Worm (Caenorhabditis elegans) whole organism, young adult: ENCODE measurements around the gene C47E8.11.

ENCODE experiments used
- B0019.2 ChIP-seq: fragments of 200-800 bp; sonication (Bioruptor generic); conservative IDR thresholded peaks from 2 replicates; pipeline ENCODE4 v1.3.6; 2022; ENCODE audit warnings: missing genetic modification reagents, missing genetic modification characterization, missing compliant biosample characterization
- B0035.1 ChIP-seq: sonication (generic microtip); optimal IDR thresholded peaks from 2 replicates; lab custom pipeline; 2016; ENCODE audit warnings: missing genetic modification characterization, mild to moderate bottlenecking, missing compliant biosample characterization, missing genotype, missing genetic modification reagents
- B0336.3 ChIP-seq: fragments of 200-800 bp; sonication (Bioruptor generic); IDR thresholded peaks from 2 replicates; pipeline ENCODE4 v1.3.6; 2022; ENCODE audit warnings: missing genetic modification characterization, missing compliant biosample characterization
- D2030.7 ChIP-seq: fragments of 200-800 bp; sonication (Bioruptor generic); IDR thresholded peaks from 2 replicates; pipeline ENCODE4 v1.3.6; 2022; ENCODE audit warnings: missing genetic modification reagents, missing genetic modification characterization, missing compliant biosample characterization
- F33H1.4 ChIP-seq: fragments of 200-800 bp; sonication (Bioruptor generic); IDR thresholded peaks from 2 replicates; pipeline ENCODE4 v1.3.6; 2022; ENCODE audit warnings: missing genetic modification reagents, missing genetic modification characterization, missing compliant biosample characterization
- F49E8.2 ChIP-seq: sonication (generic microtip); optimal IDR thresholded peaks from 3 replicates; lab custom pipeline; 2017; ENCODE audit warnings: missing genetic modification characterization, mild to moderate bottlenecking, missing compliant biosample characterization, antibody characterized with exemption, moderate library complexity; ENCODE audit not compliant: insufficient read depth
- F57A8.1 ChIP-seq: fragments of 200-800 bp; sonication (Bioruptor generic); optimal IDR thresholded peaks from 2 replicates; lab custom pipeline; 2018; ENCODE audit warnings: mild to moderate bottlenecking, missing genetic modification characterization, moderate library complexity, missing compliant biosample characterization
- T07F8.4 ChIP-seq: sonication (generic microtip); optimal IDR thresholded peaks from 2 replicates; lab custom pipeline; 2016; ENCODE audit warnings: mild to moderate bottlenecking, missing genetic modification characterization, moderate library complexity, missing compliant biosample characterization
- Y53F4B.3 ChIP-seq: fragments of 200-800 bp; sonication (Bioruptor generic); IDR thresholded peaks from 2 replicates; pipeline ENCODE4 v1.3.6; 2022; ENCODE audit warnings: missing genetic modification reagents, missing genetic modification characterization, missing compliant biosample characterization
- Y95B8A.8 ChIP-seq: fragments of 200-800 bp; sonication (Bioruptor generic); IDR thresholded peaks from 2 replicates; pipeline ENCODE4 v1.3.6; 2022; ENCODE audit warnings: missing genetic modification reagents, missing genetic modification characterization, missing compliant biosample characterization
- akir-1 ChIP-seq: fragments of 200-800 bp; sonication (Bioruptor generic); optimal IDR thresholded peaks from 2 replicates; lab custom pipeline; 2018; ENCODE audit warnings: mild to moderate bottlenecking, missing genetic modification characterization, moderate library complexity, missing compliant biosample characterization
- atf-7 ChIP-seq: sonication (generic microtip); optimal IDR thresholded peaks from 2 replicates; lab custom pipeline; 2017; ENCODE audit warnings: mild to moderate bottlenecking, missing genetic modification characterization, missing compliant biosample characterization
- attf-5 ChIP-seq: fragments of 200-800 bp; sonication (Bioruptor generic); optimal IDR thresholded peaks from 2 replicates; lab custom pipeline; 2018; ENCODE audit warnings: mild to moderate bottlenecking, missing genetic modification characterization, missing compliant biosample characterization
- bed-2 ChIP-seq: fragments of 200-800 bp; sonication (Bioruptor generic); IDR thresholded peaks from 2 replicates; pipeline ENCODE4 v1.3.6; 2022; ENCODE audit warnings: missing genetic modification reagents, missing genetic modification characterization, missing compliant biosample characterization
- cebp-1 ChIP-seq, 2 experiments: fragments of 200-800 bp in 1 of 2; sonication (Bioruptor generic) in 1 of 2; sonication (generic microtip) in 1 of 2; IDR thresholded peaks in 1 of 2; optimal IDR thresholded peaks in 1 of 2; 2 replicates each; pipeline versions ENCODE4 v1.3.6 to Lab custom; 2017 to 2022; ENCODE audit warnings: missing compliant biosample characterization in 2 of 2, missing genetic modification characterization in 2 of 2, mild to moderate bottlenecking in 1 of 2, missing genetic modification reagents in 1 of 2, moderate library complexity in 1 of 2
- cebp-2 ChIP-seq: fragments of 200-800 bp; sonication (Bioruptor generic); IDR thresholded peaks from 2 replicates; pipeline ENCODE4 v1.3.6; 2022; ENCODE audit warnings: missing genetic modification characterization, missing compliant biosample characterization
- ceh-40 ChIP-seq: fragments of 200-800 bp; sonication (Bioruptor generic); IDR thresholded peaks from 2 replicates; pipeline ENCODE4 v1.3.6; 2022; ENCODE audit warnings: missing genetic modification characterization, missing compliant biosample characterization
- ceh-91 ChIP-seq: fragments of 200-800 bp; sonication (Bioruptor generic); IDR thresholded peaks from 2 replicates; pipeline ENCODE4 v1.3.6; 2022; ENCODE audit warnings: missing genetic modification reagents, missing genetic modification characterization, missing compliant biosample characterization
- chd-7 ChIP-seq: sonication (generic microtip); optimal IDR thresholded peaks from 2 replicates; lab custom pipeline; 2016; ENCODE audit warnings: mild to moderate bottlenecking, missing genetic modification characterization, moderate library complexity, missing compliant biosample characterization
- efl-1 ChIP-seq: fragments of 150-350 bp; optimal IDR thresholded peaks from 2 replicates; lab custom pipeline; 2014; ENCODE audit warnings: missing biosample characterization, missing genetic modification reagents, missing genetic modification characterization
- egl-18 ChIP-seq: fragments of 200-800 bp; sonication (Bioruptor generic); IDR thresholded peaks from 2 replicates; pipeline ENCODE4 v1.3.6; 2022; ENCODE audit warnings: missing genetic modification reagents, missing genetic modification characterization, missing compliant biosample characterization
- egl-44 ChIP-seq: fragments of 200-800 bp; sonication (Bioruptor generic); IDR thresholded peaks from 2 replicates; pipeline ENCODE4 v1.3.6; 2022; ENCODE audit warnings: missing genetic modification reagents, missing genetic modification characterization, missing compliant biosample characterization
- hmg-1.2 ChIP-seq: fragments of 200-800 bp; sonication (Bioruptor generic); IDR thresholded peaks from 2 replicates; pipeline ENCODE4 v1.3.6; 2022; ENCODE audit warnings: missing genetic modification reagents, missing genetic modification characterization, missing compliant biosample characterization
- hmg-20 ChIP-seq: fragments of 200-800 bp; sonication (Bioruptor generic); IDR thresholded peaks from 2 replicates; pipeline ENCODE4 v1.3.6; 2022; ENCODE audit warnings: missing genetic modification reagents, missing genetic modification characterization, missing compliant biosample characterization
- lin-35 ChIP-seq, 3 experiments: fragments of 150-350 bp in 2 of 3; sonication (generic microtip) in 1 of 3; optimal IDR thresholded peaks; 2 replicates each; lab custom pipeline; 2014 to 2018; ENCODE audit warnings: missing biosample characterization in 3 of 3, missing genetic modification characterization in 3 of 3, missing genetic modification reagents in 3 of 3
- lir-1 ChIP-seq: fragments of 200-800 bp; sonication (Bioruptor generic); conservative IDR thresholded peaks from 2 replicates; pipeline ENCODE4 v1.3.6; 2022; ENCODE audit warnings: missing genetic modification reagents, missing genetic modification characterization, missing compliant biosample characterization
- lsl-1 ChIP-seq: fragments of 200-800 bp; sonication (Bioruptor generic); optimal IDR thresholded peaks from 2 replicates; lab custom pipeline; 2018; ENCODE audit warnings: mild to moderate bottlenecking, missing genetic modification characterization, moderate library complexity, missing compliant biosample characterization
- madf-10 ChIP-seq: sonication (generic microtip); optimal IDR thresholded peaks from 2 replicates; lab custom pipeline; 2016; ENCODE audit warnings: mild to moderate bottlenecking, missing genetic modification characterization, missing compliant biosample characterization
- mcd-1 ChIP-seq: fragments of 200-800 bp; sonication (Bioruptor generic); IDR thresholded peaks from 2 replicates; pipeline ENCODE4 v1.3.6; 2022; ENCODE audit warnings: missing genetic modification reagents, missing genetic modification characterization, missing compliant biosample characterization
- mes-4 ChIP-seq: sonication (generic microtip); optimal IDR thresholded peaks from 2 replicates; lab custom pipeline; 2016; ENCODE audit warnings: missing genotype, missing genetic modification characterization, missing compliant biosample characterization
- nfyb-1 ChIP-seq: fragments of 200-800 bp; sonication (Bioruptor generic); IDR thresholded peaks from 2 replicates; pipeline ENCODE4 v1.3.6; 2022; ENCODE audit warnings: missing genetic modification reagents, missing genetic modification characterization, missing compliant biosample characterization
- nhr-179 ChIP-seq: sonication (generic microtip); optimal IDR thresholded peaks from 2 replicates; lab custom pipeline; 2016; ENCODE audit warnings: mild to moderate bottlenecking, missing genetic modification characterization, missing compliant biosample characterization
- nhr-27 ChIP-seq: fragments of 200-800 bp; sonication (Bioruptor generic); optimal IDR thresholded peaks from 2 replicates; lab custom pipeline; 2018; ENCODE audit warnings: mild to moderate bottlenecking, missing genetic modification characterization, moderate library complexity, missing compliant biosample characterization
- nhr-80 ChIP-seq: sonication (generic microtip); optimal IDR thresholded peaks from 2 replicates; lab custom pipeline; 2016; ENCODE audit warnings: missing genetic modification characterization, missing compliant biosample characterization
- snpc-1.1 ChIP-seq: sonication (generic microtip); optimal IDR thresholded peaks from 2 replicates; lab custom pipeline; 2017; ENCODE audit warnings: missing genetic modification characterization, mild to moderate bottlenecking, missing compliant biosample characterization, antibody characterized with exemption, moderate library complexity, missing genotype, missing genetic modification reagents; ENCODE audit not compliant: insufficient read depth
- snpc-3.4 ChIP-seq: sonication (generic microtip); optimal IDR thresholded peaks from 2 replicates; lab custom pipeline; 2017; ENCODE audit warnings: missing genetic modification characterization, mild to moderate bottlenecking, missing compliant biosample characterization, antibody characterized with exemption, moderate library complexity, missing genotype, missing genetic modification reagents
- sptf-2 ChIP-seq: fragments of 200-800 bp; sonication (Bioruptor generic); optimal IDR thresholded peaks from 2 replicates; lab custom pipeline; 2018; ENCODE audit warnings: mild to moderate bottlenecking, missing genetic modification characterization, missing compliant biosample characterization
- xnd-1 ChIP-seq: sonication (generic microtip); optimal IDR thresholded peaks from 2 replicates; lab custom pipeline; 2016; ENCODE audit warnings: missing genotype, missing genetic modification reagents, missing genetic modification characterization, missing compliant biosample characterization
- zfh-2 ChIP-seq: fragments of 200-800 bp; sonication (Bioruptor generic); conservative IDR thresholded peaks from 2 replicates; pipeline ENCODE4 v1.3.6; 2022; ENCODE audit warnings: missing genetic modification reagents, missing genetic modification characterization, missing compliant biosample characterization
- ztf-18 ChIP-seq: sonication (generic microtip); optimal IDR thresholded peaks from 2 replicates; lab custom pipeline; 2016; ENCODE audit warnings: missing genotype, mild to moderate bottlenecking, missing genetic modification characterization, missing compliant biosample characterization
- ztf-26 ChIP-seq: sonication (generic microtip); optimal IDR thresholded peaks from 2 replicates; lab custom pipeline; 2017; ENCODE audit warnings: missing genetic modification characterization, missing compliant biosample characterization
- ztf-6 ChIP-seq: fragments of 200-800 bp; sonication (Bioruptor generic); IDR thresholded peaks from 2 replicates; pipeline ENCODE4 v1.3.6; 2022; ENCODE audit warnings: missing genetic modification reagents, missing genetic modification characterization, missing compliant biosample characterization

Gene C47E8.11

DNA sequence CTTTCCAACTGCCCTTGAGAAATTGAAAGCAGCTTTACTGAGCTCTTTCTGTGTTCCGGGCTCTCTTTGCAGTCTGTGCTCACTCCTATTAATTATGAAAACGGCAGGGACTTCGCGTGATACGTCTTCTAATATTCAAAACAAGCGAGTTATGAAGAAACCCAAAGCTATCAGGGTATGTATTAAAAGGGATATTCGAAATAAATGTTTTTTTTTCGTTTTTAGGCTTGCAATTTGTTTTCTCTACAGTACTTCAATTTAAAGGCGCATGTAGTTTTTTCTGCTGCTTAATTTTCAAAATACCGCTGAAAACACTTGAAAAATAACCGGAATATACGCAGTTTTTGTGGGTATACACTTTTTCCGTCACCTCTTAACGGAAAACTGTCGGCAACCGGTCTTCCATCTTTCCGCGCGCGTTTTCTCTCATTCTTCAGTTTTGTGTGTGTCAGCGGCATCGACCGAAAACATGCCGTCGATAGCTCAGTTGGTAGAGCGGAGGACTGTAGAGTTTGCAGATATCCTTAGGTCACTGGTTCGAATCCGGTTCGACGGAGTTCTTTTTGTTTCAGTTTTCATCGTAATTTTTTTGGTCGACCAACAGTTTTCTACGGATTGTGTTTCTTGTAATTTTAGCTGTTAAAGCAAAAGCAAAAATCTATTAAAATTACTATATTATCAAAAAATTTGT, 789 bp downstream of the C47E8.11 start, which contains the start of gene gasr-8 (continued):
- peak; percentile 73 for TF ChIP-seq lsl-1 (GFP tag; lab: Kevin White, UChicago)
- no peak for TF ChIP-seq lin-35 (GFP tag; optimal IDR thresholded peaks at IDR 0.05; lab: Kevin White, UChicago)
- no peak for TF ChIP-seq akir-1 (GFP tag; lab: Kevin White, UChicago)
- TF ChIP-seq egl-44 = no peak
- TF ChIP-seq zfh-2 (GFP tag; lab: Robert Waterston, UW) = no peak
- TF ChIP-seq Y95B8A.8 = no peak
- peak; percentile 52 for TF ChIP-seq hmg-1.2
- no peak for TF ChIP-seq attf-5 (GFP tag; lab: Kevin White, UChicago)
- peak; percentile 29 for TF ChIP-seq snpc-3.4
- no peak for TF ChIP-seq Y53F4B.3
- TF ChIP-seq atf-7 (tag; lab: Kevin White, UChicago) = no peak
- TF ChIP-seq xnd-1 (tag; lab: Kevin White, UChicago) = peak; percentile 64
- no peak for TF ChIP-seq T07F8.4 (tag; lab: Kevin White, UChicago)

DNA sequence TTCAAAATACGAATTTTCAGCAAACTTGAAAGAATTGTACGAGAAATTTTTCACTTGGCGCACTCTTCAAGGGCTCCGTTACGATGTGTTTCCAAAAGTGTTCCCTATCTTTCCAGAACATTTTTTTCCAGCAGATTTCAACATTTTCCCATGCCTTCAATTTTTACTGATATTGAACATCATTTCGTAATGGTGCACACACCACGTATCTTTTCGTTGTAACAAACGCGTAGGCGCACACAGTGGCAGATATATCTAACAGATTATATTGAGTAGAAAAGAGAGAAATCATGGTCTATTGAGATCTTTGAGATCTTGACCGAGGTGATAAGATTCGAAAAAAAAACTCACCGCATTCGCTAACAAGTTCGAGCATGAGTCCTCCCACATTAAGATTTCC, 7.3 kb downstream of the C47E8.11 start:
- no peak for TF ChIP-seq cebp-1 (GFP tag; IDR thresholded peaks at IDR 0.05; lab: Robert Waterston, UW)
- TF ChIP-seq cebp-1 (tag; optimal IDR thresholded peaks at IDR 0.05; lab: Kevin White, UChicago) = peak; percentile 57
- no peak for TF ChIP-seq nhr-27 (tag; lab: Kevin White, UChicago)
- no peak for TF ChIP-seq sptf-2 (GFP tag; lab: Kevin White, UChicago)
- TF ChIP-seq nhr-80 (tag; lab: Kevin White, UChicago) = no peak
- no peak for TF ChIP-seq snpc-1.1 (tag; lab: Kevin White, UChicago)

DNA sequence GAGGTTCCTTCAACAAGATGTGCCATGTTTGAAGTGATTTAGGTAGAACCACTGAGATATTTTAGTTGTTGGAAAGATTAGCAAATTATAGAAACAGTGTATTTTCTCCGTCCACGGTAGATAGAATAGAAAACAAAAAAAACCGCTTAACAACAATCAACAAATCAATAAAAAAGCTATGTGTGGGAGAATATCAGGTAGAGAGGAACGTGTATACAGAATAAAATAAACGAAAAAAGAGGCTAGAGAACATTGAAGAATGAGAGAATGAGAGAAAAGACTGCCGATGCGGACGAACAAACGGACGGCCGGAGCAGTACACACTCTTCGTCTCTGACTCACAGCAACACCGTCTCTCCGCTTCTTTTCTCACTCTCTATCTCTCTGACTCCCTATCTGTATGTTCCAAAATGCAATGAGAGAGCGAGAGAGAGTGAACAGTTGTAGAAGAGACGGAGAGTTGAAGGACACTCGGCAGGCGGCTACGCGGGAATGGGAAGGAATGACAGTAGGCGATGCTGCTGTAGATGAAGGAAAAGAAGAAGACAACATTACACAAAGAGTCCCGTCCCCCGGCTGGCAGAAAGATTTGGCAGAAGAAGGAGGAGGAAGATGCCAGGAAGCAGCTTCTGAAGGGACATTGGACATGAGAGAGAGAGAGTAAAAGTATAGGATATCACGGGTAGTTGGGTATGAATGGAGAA, 8.3 kb downstream of the C47E8.11 start, which contains the start of gene unc-112:
Gene unc-112 (minus strand): TSS at position 51 of the 704 bp plus-strand sequence.
- TF ChIP-seq lir-1 (no peak), bed-2 (GFP tag; lab: Robert Waterston, UW) (no peak), madf-10 (tag; lab: Kevin White, UChicago) (no peak), mcd-1 (GFP tag; lab: Robert Waterston, UW) (peak; percentile 76), F49E8.2 (tag; lab: Kevin White, UChicago) (no peak), Y53F4B.3 (no peak), cebp-2 (GFP tag; lab: Robert Waterston, UW) (no peak), B0336.3 (GFP tag; lab: Robert Waterston, UW) (peak; percentile 61; the same call in 1 of the 2 replicates), B0035.1 (tag; lab: Kevin White, UChicago) (no peak), nhr-179 (tag; lab: Kevin White, UChicago) (no peak), mes-4 (tag; lab: Kevin White, UChicago) (no peak), ztf-18 (tag; lab: Kevin White, UChicago) (peak; percentile 48), F57A8.1 (GFP tag; lab: Kevin White, UChicago) (no peak), snpc-3.4 (no peak), F33H1.4 (GFP tag; lab: Robert Waterston, UW) (no peak), nfyb-1 (GFP tag; lab: Robert Waterston, UW) (0 out of 2 replicates have a peak, but pooled peaks have one; percentile 53), cebp-1 (GFP tag; IDR thresholded peaks at IDR 0.05; lab: Robert Waterston, UW) (no peak), cebp-1 (tag; optimal IDR thresholded peaks at IDR 0.05; lab: Kevin White, UChicago) (peak; percentile 73), hmg-20 (GFP tag; lab: Robert Waterston, UW) (peak; percentile 59; the same call in 1 of the 2 replicates), efl-1 (GFP tag; lab: Kevin White, UChicago) (peak; percentile 15), D2030.7 (GFP tag; lab: Robert Waterston, UW) (no peak), ceh-91 (GFP tag; lab: Robert Waterston, UW) (no peak), snpc-1.1 (tag; lab: Kevin White, UChicago) (no peak), ztf-26 (peak; percentile 28), egl-18 (GFP tag; lab: Robert Waterston, UW) (no peak), chd-7 (tag; lab: Kevin White, UChicago) (no peak), B0019.2 (GFP tag; lab: Robert Waterston, UW) (no peak), ztf-6 (GFP tag; lab: Robert Waterston, UW) (no peak), ceh-40 (GFP tag; lab: Robert Waterston, UW) (no peak)
